Fruit fly (Drosophila melanogaster): ENCODE measurements around the gene Pex11c.

dm6 chr3R:23239051-23239450 lies 19.1 kb upstream of the Pex11c start:
- no peak for TF ChIP-seq toe (GFP tag; optimal IDR thresholded peaks at IDR 0.05)
- no peak for TF ChIP-seq CG5204 (GFP tag; optimal IDR thresholded peaks at IDR 0.05)
- TF ChIP-seq Mnt (GFP tag; optimal IDR thresholded peaks at IDR 0.05): no peak
- TF ChIP-seq ovo (GFP tag; optimal IDR thresholded peaks at IDR 0.05): no peak
- TF ChIP-seq CG7101 (tag; optimal IDR thresholded peaks at IDR 0.05): no peak
- no peak for TF ChIP-seq pad (GFP tag; optimal IDR thresholded peaks at IDR 0.05)

Measured in whole organism, adult.